Worm (Caenorhabditis elegans) whole organism, L4 larva: ENCODE results near the gene R05G6.1.

ENCODE experiments used
- D1046.2 ChIP-seq: fragments of 200-800 bp; sonication (Bioruptor generic); IDR thresholded peaks from 2 replicates; pipeline ENCODE4 v1.3.6; 2022; ENCODE audit warnings: missing genetic modification characterization, missing compliant biosample characterization
- F37D6.2 ChIP-seq: sonication (generic microtip); optimal IDR thresholded peaks from 2 replicates; lab custom pipeline; 2016; ENCODE audit warnings: mild to moderate bottlenecking, missing genetic modification characterization, missing compliant biosample characterization
- F44E2.7 ChIP-seq: fragments of 200-800 bp; sonication (Bioruptor generic); IDR thresholded peaks from 2 replicates; pipeline ENCODE4 v2.1.2; 2022; ENCODE audit warnings: missing genetic modification characterization, missing compliant biosample characterization
- F49E8.2 ChIP-seq: sonication (generic microtip); optimal IDR thresholded peaks from 2 replicates; lab custom pipeline; 2016; ENCODE audit warnings: missing compliant biosample characterization, mild to moderate bottlenecking, missing genetic modification characterization, borderline replicate concordance
- R02D3.7 ChIP-seq: fragments of 150-350 bp; sonication (generic microtip); optimal IDR thresholded peaks from 3 replicates; lab custom pipeline; 2014; ENCODE audit warnings: missing biosample characterization, missing genetic modification characterization
- T20F7.1 ChIP-seq: fragments of 200-800 bp; sonication (Bioruptor generic); optimal IDR thresholded peaks from 2 replicates; lab custom pipeline; 2018; ENCODE audit warnings: mild to moderate bottlenecking, missing genetic modification characterization, missing compliant biosample characterization
- T26A8.4 ChIP-seq: fragments of 200-800 bp; sonication (Bioruptor generic); IDR thresholded peaks from 2 replicates; pipeline ENCODE4 v1.3.6; 2022; ENCODE audit warnings: missing genetic modification characterization, missing compliant biosample characterization
- Y105C5A.15 ChIP-seq: fragments of 200-800 bp; sonication (Bioruptor generic); IDR thresholded peaks from 2 replicates; pipeline ENCODE4 v1.3.6; 2022; ENCODE audit warnings: missing genetic modification characterization, missing compliant biosample characterization
- Y5F2A.4 ChIP-seq: fragments of 200-800 bp; sonication (Bioruptor generic); optimal IDR thresholded peaks from 2 replicates; lab custom pipeline; 2018; ENCODE audit warnings: mild to moderate bottlenecking, missing genetic modification characterization, missing compliant biosample characterization
- ZK337.2 ChIP-seq: fragments of 200-800 bp; sonication (Bioruptor generic); IDR thresholded peaks from 2 replicates; pipeline ENCODE4 v1.3.6; 2022; ENCODE audit warnings: missing genetic modification reagents, missing genetic modification characterization, missing compliant biosample characterization
- ama-1 ChIP-seq: fragments of 150-350 bp; optimal IDR thresholded peaks from 2 replicates; lab custom pipeline; 2014; ENCODE audit warnings: inconsistent platforms, mixed read lengths
- attf-4 ChIP-seq: sonication (generic microtip); optimal IDR thresholded peaks from 3 replicates; lab custom pipeline; 2017; ENCODE audit warnings: missing biosample characterization, missing genetic modification characterization
- ceh-62 ChIP-seq: sonication (generic microtip); optimal IDR thresholded peaks from 2 replicates; lab custom pipeline; 2017; ENCODE audit warnings: missing biosample characterization, missing genetic modification characterization
- ces-1 ChIP-seq: fragments of 150-350 bp; sonication (generic microtip); optimal IDR thresholded peaks from 4 replicates; lab custom pipeline; 2014; ENCODE audit warnings: missing biosample characterization, missing genetic modification reagents, missing genetic modification characterization
- cey-2 ChIP-seq: sonication (generic microtip); optimal IDR thresholded peaks from 3 replicates; lab custom pipeline; 2017; ENCODE audit warnings: missing genetic modification characterization, mild to moderate bottlenecking, missing compliant biosample characterization, antibody characterized with exemption, borderline replicate concordance; ENCODE audit not compliant: insufficient read depth
- daf-12 ChIP-seq: fragments of 150-350 bp; optimal IDR thresholded peaks from 2 replicates; lab custom pipeline; 2014; ENCODE audit warnings: missing biosample characterization, missing genetic modification reagents, missing genetic modification characterization
- daf-19 ChIP-seq: fragments of 200-800 bp; sonication (Bioruptor generic); conservative IDR thresholded peaks from 2 replicates; pipeline ENCODE4 v1.3.6; 2022; ENCODE audit warnings: missing genetic modification characterization, missing compliant biosample characterization
- dmd-6 ChIP-seq: fragments of 200-800 bp; sonication (Bioruptor generic); IDR thresholded peaks from 2 replicates; pipeline ENCODE4 v1.3.6; 2022; ENCODE audit warnings: missing genetic modification reagents, missing genetic modification characterization, missing compliant biosample characterization
- dmd-8 ChIP-seq: fragments of 200-800 bp; sonication (Bioruptor generic); IDR thresholded peaks from 2 replicates; pipeline ENCODE4 v1.3.6; 2022; ENCODE audit warnings: missing genetic modification characterization, missing compliant biosample characterization
- duxl-1 ChIP-seq: sonication (generic microtip); optimal IDR thresholded peaks from 2 replicates; lab custom pipeline; 2016; ENCODE audit warnings: mild to moderate bottlenecking, missing genetic modification characterization, moderate library complexity, missing compliant biosample characterization; ENCODE audit not compliant: poor library complexity
- fkh-10 ChIP-seq: fragments of 150-350 bp; optimal IDR thresholded peaks from 2 replicates; lab custom pipeline; 2014; ENCODE audit warnings: missing biosample characterization, missing genetic modification reagents, missing genetic modification characterization
- gei-8 ChIP-seq: fragments of 200-800 bp; sonication (Bioruptor generic); optimal IDR thresholded peaks from 2 replicates; lab custom pipeline; 2018; ENCODE audit warnings: mild to moderate bottlenecking, missing genetic modification characterization, missing compliant biosample characterization
- hlh-30 ChIP-seq: sonication (generic microtip); optimal IDR thresholded peaks from 2 replicates; lab custom pipeline; 2017; ENCODE audit warnings: antibody characterized with exemption, mild to moderate bottlenecking, missing genetic modification characterization, missing compliant biosample characterization; ENCODE audit not compliant: insufficient read depth
- jun-1 ChIP-seq: fragments of 150-350 bp; optimal IDR thresholded peaks from 2 replicates; lab custom pipeline; 2014; ENCODE audit warnings: missing biosample characterization, missing genetic modification reagents, missing genetic modification characterization
- lim-7 ChIP-seq: fragments of 200-800 bp; sonication (Bioruptor generic); IDR thresholded peaks from 2 replicates; pipeline ENCODE4 v1.3.6; 2022; ENCODE audit warnings: missing genetic modification characterization, missing compliant biosample characterization
- lin-1 ChIP-seq: fragments of 200-800 bp; sonication (Bioruptor generic); IDR thresholded peaks from 2 replicates; pipeline ENCODE4 v1.3.6; 2022; ENCODE audit warnings: missing genetic modification reagents, missing genetic modification characterization, missing compliant biosample characterization
- lin-13 ChIP-seq: fragments of 150-350 bp; optimal IDR thresholded peaks from 2 replicates; lab custom pipeline; 2014; ENCODE audit warnings: missing biosample characterization, missing genetic modification reagents, missing genetic modification characterization
- lin-15B ChIP-seq: fragments of 150-350 bp; sonication (generic microtip); optimal IDR thresholded peaks from 3 replicates; lab custom pipeline; 2014; ENCODE audit warnings: missing biosample characterization, missing genetic modification characterization
- lin-29 ChIP-seq: fragments of 200-800 bp; sonication (Bioruptor generic); IDR thresholded peaks from 2 replicates; pipeline ENCODE4 v1.3.6; 2022; ENCODE audit warnings: missing genetic modification reagents, missing genetic modification characterization, missing compliant biosample characterization
- lin-39 ChIP-seq: fragments of 150-350 bp; optimal IDR thresholded peaks from 2 replicates; lab custom pipeline; 2014; ENCODE audit warnings: missing biosample characterization, missing genetic modification reagents, missing genetic modification characterization
- madf-5 ChIP-seq, 2 experiments: fragments of 200-800 bp; sonication (Bioruptor generic); IDR thresholded peaks; 2 replicates each; pipeline ENCODE4 v1.3.6; 2022; ENCODE audit warnings: missing compliant biosample characterization in 2 of 2, missing genetic modification characterization in 2 of 2
- madf-9 ChIP-seq: fragments of 200-800 bp; sonication (Bioruptor generic); conservative IDR thresholded peaks from 2 replicates; pipeline ENCODE4 v1.3.6; 2022; ENCODE audit warnings: missing genetic modification reagents, missing genetic modification characterization, missing compliant biosample characterization
- nhr-111 ChIP-seq: fragments of 200-800 bp; sonication (Bioruptor generic); optimal IDR thresholded peaks from 2 replicates; lab custom pipeline; 2018; ENCODE audit warnings: mild to moderate bottlenecking, missing genetic modification characterization, missing compliant biosample characterization
- nhr-28 ChIP-seq: fragments of 150-350 bp; optimal IDR thresholded peaks from 2 replicates; lab custom pipeline; 2014; ENCODE audit warnings: missing biosample characterization, missing genetic modification characterization
- nhr-41 ChIP-seq: fragments of 200-800 bp; sonication (Bioruptor generic); IDR thresholded peaks from 2 replicates; pipeline ENCODE4 v1.3.6; 2022; ENCODE audit warnings: missing genetic modification reagents, missing genetic modification characterization, missing compliant biosample characterization
- nhr-48 ChIP-seq: sonication (generic microtip); optimal IDR thresholded peaks from 2 replicates; lab custom pipeline; 2016; ENCODE audit warnings: mild to moderate bottlenecking, missing genetic modification characterization, missing compliant biosample characterization
- nhr-6 ChIP-seq: fragments of 150-350 bp; optimal IDR thresholded peaks from 2 replicates; lab custom pipeline; 2014; ENCODE audit warnings: missing biosample characterization, missing genetic modification characterization
- nhr-77 ChIP-seq: fragments of 150-350 bp; optimal IDR thresholded peaks from 2 replicates; lab custom pipeline; 2014; ENCODE audit warnings: missing biosample characterization, missing genetic modification characterization
- set-16 ChIP-seq: fragments of 200-800 bp; sonication (Bioruptor generic); IDR thresholded peaks from 2 replicates; pipeline ENCODE4 v1.3.6; 2022; ENCODE audit warnings: missing genetic modification reagents, missing genetic modification characterization, missing compliant biosample characterization
- skn-1 ChIP-seq: fragments of 150-350 bp; optimal IDR thresholded peaks from 2 replicates; lab custom pipeline; 2014; ENCODE audit warnings: missing biosample characterization, missing genetic modification characterization
- snpc-1.2 ChIP-seq: fragments of 200-800 bp; sonication (Bioruptor generic); IDR thresholded peaks from 2 replicates; pipeline ENCODE4 v1.3.6; 2022; ENCODE audit warnings: missing genetic modification reagents, missing genetic modification characterization, missing compliant biosample characterization
- snpc-4 ChIP-seq: fragments of 150-350 bp; optimal IDR thresholded peaks from 2 replicates; lab custom pipeline; 2014; ENCODE audit warnings: missing biosample characterization, missing genetic modification characterization
- spr-3 ChIP-seq: fragments of 200-800 bp; sonication (Bioruptor generic); optimal IDR thresholded peaks from 2 replicates; lab custom pipeline; 2018; ENCODE audit warnings: mild to moderate bottlenecking, missing genetic modification characterization, missing compliant biosample characterization
- tra-1 ChIP-seq: fragments of 200-800 bp; sonication (Bioruptor generic); IDR thresholded peaks from 2 replicates; pipeline ENCODE4 v1.3.6; 2022; ENCODE audit warnings: missing genetic modification reagents, missing genetic modification characterization, missing compliant biosample characterization
- unc-130 ChIP-seq: sonication (generic microtip); optimal IDR thresholded peaks from 2 replicates; lab custom pipeline; 2016; ENCODE audit warnings: missing genetic modification reagents, missing genetic modification characterization, missing compliant biosample characterization
- unc-62 ChIP-seq, 3 experiments: fragments of 150-350 bp in 1 of 3; sonication (generic microtip); optimal IDR thresholded peaks in 2 of 3; peaks in 1 of 3; 1 replicate in 1 of 3; 2 replicates in 2 of 3; lab custom pipeline; 2014 to 2017; ENCODE audit warnings: missing biosample characterization in 3 of 3, missing genetic modification characterization in 3 of 3, missing genetic modification reagents in 3 of 3, missing genotype in 1 of 3
- vab-7 ChIP-seq: fragments of 200-800 bp; sonication (Bioruptor generic); IDR thresholded peaks from 2 replicates; pipeline ENCODE4 v1.3.6; 2022; ENCODE audit warnings: missing genetic modification reagents, missing genetic modification characterization, missing compliant biosample characterization
- zag-1 ChIP-seq: fragments of 150-350 bp; optimal IDR thresholded peaks from 2 replicates; lab custom pipeline; 2014; ENCODE audit warnings: missing biosample characterization, missing genetic modification characterization
- zfp-2 ChIP-seq: sonication (generic microtip); optimal IDR thresholded peaks from 2 replicates; lab custom pipeline; 2016; ENCODE audit warnings: mild to moderate bottlenecking, missing genetic modification characterization, missing compliant biosample characterization
- zip-2 ChIP-seq: fragments of 150-350 bp; optimal IDR thresholded peaks from 2 replicates; lab custom pipeline; 2014; ENCODE audit warnings: missing biosample characterization, missing genetic modification characterization
- ztf-7 ChIP-seq: fragments of 150-350 bp; optimal IDR thresholded peaks from 2 replicates; lab custom pipeline; 2014; ENCODE audit warnings: missing biosample characterization, missing genetic modification characterization

Gene R05G6.1

ce11 chrIV:7580062-7580614 is 47.7 kb downstream of the R05G6.1 start, which contains the start of the genes cec-5 and nol-10 (continued):
- TF ChIP-seq ceh-62 (tag; lab: Kevin White, UChicago) = no peak
- no peak for TF ChIP-seq madf-9 (GFP tag; lab: Robert Waterston, UW)
- no peak for TF ChIP-seq zfp-2 (tag; lab: Kevin White, UChicago)
- TF ChIP-seq vab-7 (GFP tag; lab: Robert Waterston, UW) = no peak
- no peak for TF ChIP-seq nhr-111 (GFP tag; lab: Kevin White, UChicago)
- TF ChIP-seq cey-2 (tag; lab: Kevin White, UChicago) = no peak
- no peak for TF ChIP-seq zip-2 (tag; lab: Kevin White, UChicago)
- TF ChIP-seq jun-1 (tag; lab: Kevin White, UChicago) = peak; percentile 31
- no peak for TF ChIP-seq daf-12 (tag; lab: Kevin White, UChicago)
- TF ChIP-seq set-16 (GFP tag; lab: Robert Waterston, UW) = no peak
- no peak for TF ChIP-seq daf-19 (GFP tag; lab: Robert Waterston, UW)
- TF ChIP-seq attf-4 (tag; lab: Kevin White, UChicago) = no peak
- peak; percentile 91 for TF ChIP-seq lin-13 (GFP tag; lab: Kevin White, UChicago)
- TF ChIP-seq unc-62 (GFP tag; optimal IDR thresholded peaks at IDR 0.05 in 1 of 2; lab: Kevin White, UChicago) = peak in 1 of 2 experiments; percentile 64
- no peak for TF ChIP-seq unc-62 (tag; optimal IDR thresholded peaks at IDR 0.05; lab: Kevin White, UChicago)
- TF ChIP-seq D1046.2 (GFP tag; lab: Robert Waterston, UW) = no peak
- no peak for TF ChIP-seq lin-39
- TF ChIP-seq ces-1 (GFP tag; lab: Kevin White, UChicago) = peak; percentile 59
- peak; percentile 52 for TF ChIP-seq nhr-77 (tag; lab: Kevin White, UChicago)
- TF ChIP-seq lin-29 (GFP tag; lab: Robert Waterston, UW) = no peak
- peak; percentile 84 for TF ChIP-seq hlh-30 (tag; lab: Kevin White, UChicago)
- TF ChIP-seq lin-1 (GFP tag; lab: Robert Waterston, UW) = no peak
- TF ChIP-seq fkh-10 (GFP tag; lab: Kevin White, UChicago) = peak; percentile 34
- peak; percentile 64 for TF ChIP-seq F37D6.2 (tag; lab: Kevin White, UChicago)
- no peak for TF ChIP-seq madf-5 (GFP tag; IDR thresholded peaks at IDR 0.05; lab: Robert Waterston, UW)
- no peak for TF ChIP-seq tra-1
- peak; percentile 91 for TF ChIP-seq unc-130 (GFP tag; lab: Kevin White, UChicago)
- peak; percentile 51 for TF ChIP-seq nhr-6 (tag; lab: Kevin White, UChicago)
- TF ChIP-seq F44E2.7 (GFP tag; lab: Robert Waterston, UW) = no peak
- TF ChIP-seq ztf-7 (tag; lab: Kevin White, UChicago) = peak; percentile 48
- no peak; the same call in 1 of the 2 replicates for TF ChIP-seq T26A8.4 (GFP tag; lab: Robert Waterston, UW)
- TF ChIP-seq R02D3.7 (tag; lab: Kevin White, UChicago) = no peak
- no peak for TF ChIP-seq skn-1 (tag; lab: Kevin White, UChicago)
- no peak for TF ChIP-seq snpc-4 (tag; lab: Kevin White, UChicago)
- no peak for TF ChIP-seq nhr-41 (GFP tag; lab: Robert Waterston, UW)
- TF ChIP-seq zag-1 = no peak
- no peak for TF ChIP-seq Y5F2A.4 (GFP tag; lab: Kevin White, UChicago)
- peak; percentile 47 for TF ChIP-seq F49E8.2 (tag; lab: Kevin White, UChicago)
- TF ChIP-seq ama-1 (lab: Kevin White, UChicago) = no peak
- peak; percentile 81 for TF ChIP-seq snpc-1.2 (GFP tag; lab: Robert Waterston, UW)
- no peak for TF ChIP-seq gei-8 (GFP tag; lab: Kevin White, UChicago)
- no peak for TF ChIP-seq lim-7
- no peak for TF ChIP-seq Y105C5A.15 (GFP tag; lab: Robert Waterston, UW)
- TF ChIP-seq nhr-28 (tag; lab: Kevin White, UChicago) = peak; percentile 55
- no peak for TF ChIP-seq spr-3 (GFP tag; lab: Kevin White, UChicago)
- TF ChIP-seq ZK337.2 = no peak
- TF ChIP-seq lin-15B (tag; lab: Kevin White, UChicago) = no peak
- TF ChIP-seq duxl-1 (tag; lab: Kevin White, UChicago) = peak; percentile 62
- peak; percentile 26 for TF ChIP-seq nhr-48
- TF ChIP-seq T20F7.1 (GFP tag; lab: Kevin White, UChicago) = peak; percentile 98
- no peak for TF ChIP-seq dmd-6 (GFP tag; lab: Robert Waterston, UW)
- no peak for TF ChIP-seq dmd-8 (GFP tag; lab: Robert Waterston, UW)
